Fruit fly (Drosophila melanogaster): Measurements from ENCODE around the gene CG7194.

CG7194 gene

DNA sequence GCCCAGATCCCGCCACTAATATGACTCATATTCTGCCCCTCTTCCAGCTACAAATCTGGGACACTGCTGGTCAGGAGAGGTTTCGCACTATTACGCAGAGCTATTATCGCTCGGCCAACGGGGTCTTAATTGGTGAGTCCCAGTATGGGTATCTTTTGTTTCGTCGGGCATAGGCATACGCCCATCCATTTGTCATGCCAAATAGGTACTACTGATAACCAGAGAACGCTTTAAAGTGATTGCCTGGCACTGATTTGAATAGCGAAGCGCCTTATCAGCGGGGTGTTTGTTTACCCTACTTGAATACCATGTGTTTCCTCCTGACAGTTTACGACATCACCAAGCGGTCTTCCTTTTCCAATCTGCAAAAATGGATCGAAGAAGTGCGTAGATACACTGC is 6.4 kb downstream of the CG7194 start:
- no peak for TF ChIP-seq GATAd (GFP tag; optimal IDR thresholded peaks at IDR 0.05)
- no peak for TF ChIP-seq brk (GFP tag; optimal IDR thresholded peaks at IDR 0.05)
- TF ChIP-seq Jra (GFP tag; optimal IDR thresholded peaks at IDR 0.05), result peak; percentile 5
- TF ChIP-seq Rel (GFP tag; optimal IDR thresholded peaks at IDR 0.05), result no peak
- TF ChIP-seq Rel (tag; optimal IDR thresholded peaks at IDR 0.05), result peak; percentile 82

dm6 chr3L:8296941-8297340 is 6.9 kb downstream of the CG7194 start, which contains the start of gene Rab19:
Gene Rab19, plus strand, starts transcription at chr3L:8297018.
- TF ChIP-seq Hr78 (GFP tag; optimal IDR thresholded peaks at IDR 0.05) (peak; percentile 40), GATAd (GFP tag; optimal IDR thresholded peaks at IDR 0.05) (no peak), brk (GFP tag; optimal IDR thresholded peaks at IDR 0.05) (peak; percentile 18)

DNA sequence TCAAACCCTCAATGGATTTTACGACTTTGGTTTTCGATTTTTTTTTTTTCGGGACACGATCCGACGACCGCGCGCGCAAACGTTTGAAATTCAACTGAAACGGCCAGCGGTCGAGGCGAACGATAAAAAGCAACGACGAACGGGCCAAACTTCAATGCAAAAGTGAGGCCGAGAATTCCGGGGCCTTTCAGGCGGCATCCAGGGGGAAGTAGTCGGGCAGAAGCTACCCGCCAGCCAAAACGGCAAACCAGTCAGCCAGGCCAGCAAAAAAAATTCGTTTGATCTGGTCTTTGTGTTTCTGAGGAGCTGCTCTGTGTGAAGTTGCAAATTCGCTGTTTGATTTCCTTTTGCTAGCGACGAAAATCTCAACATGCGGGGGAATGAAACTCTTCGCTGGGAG is 8.6 kb downstream of the CG7194 start, which contains the start of gene CG7201:
Gene CG7201, minus strand, starts transcription at position 101 of the 400 bp plus-strand sequence.
- no peak for TF ChIP-seq Rel (GFP tag; optimal IDR thresholded peaks at IDR 0.05)
- peak; percentile 1 for TF ChIP-seq Rel (tag; optimal IDR thresholded peaks at IDR 0.05)
- TF ChIP-seq usp (GFP tag; optimal IDR thresholded peaks at IDR 0.05), result no peak

dm6 chr3L:8289336-8290258 is 14.3 kb downstream of the CG7194 start, which contains the start of gene cert:
Gene cert, minus strand, starts transcription at chr3L:8289870.
- peak; percentile 63 for TF ChIP-seq Jra (GFP tag; optimal IDR thresholded peaks at IDR 0.05)
- no peak for TF ChIP-seq Hr78 (GFP tag; optimal IDR thresholded peaks at IDR 0.05)
- peak in 1 of 2 experiments; percentile 54 for TF ChIP-seq foxo (GFP tag; optimal IDR thresholded peaks at IDR 0.05)
- TF ChIP-seq CG9705 (GFP tag; optimal IDR thresholded peaks at IDR 0.05), result no peak
- no peak for TF ChIP-seq GATAd (GFP tag; optimal IDR thresholded peaks at IDR 0.05)
- no peak for TF ChIP-seq dmrt93B (GFP tag; optimal IDR thresholded peaks at IDR 0.05)
- TF ChIP-seq psq (GFP tag; optimal IDR thresholded peaks at IDR 0.05), result peak; percentile 33
- peak; percentile 52 for TF ChIP-seq h (GFP tag; optimal IDR thresholded peaks at IDR 0.05)
- TF ChIP-seq Mio (GFP tag; optimal IDR thresholded peaks at IDR 0.05), result no peak
- TF ChIP-seq pan (optimal IDR thresholded peaks at IDR 0.05), result no peak
- TF ChIP-seq Dfd (GFP tag; optimal IDR thresholded peaks at IDR 0.05), result no peak
- no peak for TF ChIP-seq dl (GFP tag; optimal IDR thresholded peaks at IDR 0.05; ENCODE audit: insufficient read depth in 1 of 2, partially characterized antibody in 2 of 2)
- no peak for TF ChIP-seq jim (GFP tag; optimal IDR thresholded peaks at IDR 0.05)
- TF ChIP-seq lola (GFP tag; optimal IDR thresholded peaks at IDR 0.05), result no peak
- peak; percentile 83 for TF ChIP-seq tai (GFP tag; optimal IDR thresholded peaks at IDR 0.05)
- peak; percentile 50 for TF ChIP-seq Hnf4 (GFP tag; optimal IDR thresholded peaks at IDR 0.05)
- no peak for TF ChIP-seq HLH106 (tag; optimal IDR thresholded peaks at IDR 0.05)
- TF ChIP-seq Vsx2 (GFP tag; optimal IDR thresholded peaks at IDR 0.05; ENCODE audit: partially characterized antibody), result no peak
- TF ChIP-seq dsf (GFP tag; optimal IDR thresholded peaks at IDR 0.05; ENCODE audit: borderline replicate concordance), result no peak
- no peak for TF ChIP-seq ey (GFP tag; optimal IDR thresholded peaks at IDR 0.05)
- peak; percentile 36 for TF ChIP-seq sv (GFP tag; optimal IDR thresholded peaks at IDR 0.05)
- no peak for TF ChIP-seq Rel (GFP tag; optimal IDR thresholded peaks at IDR 0.05)
- TF ChIP-seq Rel (tag; optimal IDR thresholded peaks at IDR 0.05), result peak; percentile 19
- no peak for TF ChIP-seq usp (GFP tag; optimal IDR thresholded peaks at IDR 0.05)
- TF ChIP-seq OdsH (GFP tag; optimal IDR thresholded peaks at IDR 0.05), result peak; percentile 32
- peak; percentile 5 for TF ChIP-seq Myc (optimal IDR thresholded peaks at IDR 0.05)
- TF ChIP-seq sage (GFP tag; optimal IDR thresholded peaks at IDR 0.05), result no peak
- TF ChIP-seq fru (GFP tag; optimal IDR thresholded peaks at IDR 0.05), result peak; percentile 39
- TF ChIP-seq Sp1 (GFP tag; optimal IDR thresholded peaks at IDR 0.05), result peak; percentile 28
- peak; percentile 54 for TF ChIP-seq brk (GFP tag; optimal IDR thresholded peaks at IDR 0.05)
- TF ChIP-seq rgr (GFP tag; optimal IDR thresholded peaks at IDR 0.05), result peak; percentile 43
- TF ChIP-seq N (GFP tag; optimal IDR thresholded peaks at IDR 0.05), result no peak
- TF ChIP-seq CG32264 (GFP tag; optimal IDR thresholded peaks at IDR 0.05), result no peak
- TF ChIP-seq Dif (GFP tag; optimal IDR thresholded peaks at IDR 0.05; ENCODE audit: partially characterized antibody), result no peak
- TF ChIP-seq Abd-B (GFP tag; optimal IDR thresholded peaks at IDR 0.05), result no peak
- TF ChIP-seq woc (GFP tag; optimal IDR thresholded peaks at IDR 0.05), result no peak
- TF ChIP-seq br (GFP tag; optimal IDR thresholded peaks at IDR 0.05), result peak; percentile 44
- peak; percentile 23 for TF ChIP-seq Hr83 (GFP tag; optimal IDR thresholded peaks at IDR 0.05; ENCODE audit: poor library complexity, severe bottlenecking)
- no peak for TF ChIP-seq CrebA (GFP tag; optimal IDR thresholded peaks at IDR 0.05; ENCODE audit: borderline replicate concordance)
